Fruit fly (Drosophila melanogaster) whole organism, embryonic: Measurements from ENCODE around the gene Pp2A-29B.

Experiments
- Atf3 ChIP-seq: fragments of 200-800 bp; sonication (Bioruptor generic); optimal IDR thresholded peaks from 3 replicates; lab custom pipeline; 2016; ENCODE audit warnings: missing biosample characterization, missing genetic modification characterization
- Blimp-1 ChIP-seq: fragments of 200-800 bp; sonication (Bioruptor generic); optimal IDR thresholded peaks from 3 replicates; lab custom pipeline; 2018; ENCODE audit warnings: missing biosample characterization, missing genetic modification characterization, mild to moderate bottlenecking, moderate library complexity, missing genetic modification reagents
- CG1024 ChIP-seq: fragments of 200-800 bp; sonication (Bioruptor generic); IDR thresholded peaks from 2 replicates; pipeline ENCODE4 v1.3.6; 2022; ENCODE audit warnings: missing biosample characterization, missing genetic modification characterization
- CG10462 ChIP-seq: fragments of 200-800 bp; sonication (Bioruptor generic); optimal IDR thresholded peaks from 2 replicates; lab custom pipeline; 2016; ENCODE audit warnings: missing biosample characterization, missing genetic modification characterization
- CG10543 ChIP-seq: fragments of 200-800 bp; sonication (Bioruptor generic); optimal IDR thresholded peaks from 3 replicates; lab custom pipeline; 2017; ENCODE audit warnings: missing biosample characterization, mild to moderate bottlenecking, missing genetic modification characterization, moderate library complexity
- CG11085 ChIP-seq: fragments of 200-800 bp; sonication (Bioruptor generic); IDR thresholded peaks from 2 replicates; pipeline ENCODE4 v1.3.6; 2022; ENCODE audit warnings: missing biosample characterization, missing genetic modification characterization
- CG11456 ChIP-seq: fragments of 200-800 bp; sonication (Bioruptor generic); IDR thresholded peaks from 3 replicates; pipeline ENCODE4 v1.3.6; 2022; ENCODE audit warnings: missing biosample characterization, missing genetic modification characterization
- CG13296 ChIP-seq: fragments of 200-800 bp; sonication (Bioruptor generic); optimal IDR thresholded peaks from 3 replicates; lab custom pipeline; 2018; ENCODE audit warnings: missing biosample characterization, mild to moderate bottlenecking, missing genetic modification characterization
- CG14014 ChIP-seq: fragments of 200-800 bp; sonication (Bioruptor generic); IDR thresholded peaks from 2 replicates; pipeline ENCODE4 v1.3.6; 2022; ENCODE audit warnings: missing biosample characterization, missing genetic modification characterization
- CG14441 ChIP-seq: fragments of 200-800 bp; sonication (Bioruptor generic); IDR thresholded peaks from 2 replicates; pipeline ENCODE4 v1.3.6; 2022; ENCODE audit warnings: missing biosample characterization, missing genetic modification characterization
- CG14965 ChIP-seq: fragments of 200-800 bp; sonication (Bioruptor generic); optimal IDR thresholded peaks from 2 replicates; lab custom pipeline; 2016; ENCODE audit warnings: missing biosample characterization, missing genetic modification characterization, borderline replicate concordance
- CG16779 ChIP-seq: fragments of 200-800 bp; sonication (Bioruptor generic); IDR thresholded peaks from 2 replicates; pipeline ENCODE4 v1.3.6; 2022; ENCODE audit warnings: missing biosample characterization, missing genetic modification characterization
- CG31224 ChIP-seq: fragments of 200-800 bp; sonication (Bioruptor generic); IDR thresholded peaks from 2 replicates; pipeline ENCODE4 v1.3.6; 2022; ENCODE audit warnings: missing biosample characterization, missing genetic modification characterization
- CG31365 ChIP-seq: fragments of 200-800 bp; sonication (Bioruptor generic); optimal IDR thresholded peaks from 2 replicates; lab custom pipeline; 2018; ENCODE audit warnings: missing biosample characterization, mild to moderate bottlenecking, missing genetic modification characterization
- CG31441 ChIP-seq: fragments of 200-800 bp; sonication (Bioruptor generic); IDR thresholded peaks from 2 replicates; pipeline ENCODE4 v1.3.6; 2022; ENCODE audit warnings: missing biosample characterization, missing genetic modification characterization
- CG32532 ChIP-seq: fragments of 200-800 bp; sonication (Bioruptor generic); IDR thresholded peaks from 2 replicates; pipeline ENCODE4 v1.3.6; 2022; ENCODE audit warnings: missing biosample characterization, missing genetic modification characterization
- CG4730 ChIP-seq: fragments of 200-800 bp; sonication (Bioruptor generic); IDR thresholded peaks from 2 replicates; pipeline ENCODE4 v1.3.6; 2022; ENCODE audit warnings: missing biosample characterization, missing genetic modification characterization
- CG6175 ChIP-seq: fragments of 200-800 bp; sonication (Bioruptor generic); IDR thresholded peaks from 3 replicates; pipeline ENCODE4 v1.3.6; 2022; ENCODE audit warnings: missing biosample characterization, missing genetic modification characterization
- CG6683 ChIP-seq: fragments of 200-800 bp; sonication (Bioruptor generic); optimal IDR thresholded peaks from 2 replicates; lab custom pipeline; 2017; ENCODE audit warnings: missing biosample characterization, mild to moderate bottlenecking, missing genetic modification characterization, missing genetic modification reagents
- CG8281 ChIP-seq: fragments of 200-800 bp; sonication (Bioruptor generic); optimal IDR thresholded peaks from 2 replicates; lab custom pipeline; 2018; ENCODE audit warnings: missing biosample characterization, mild to moderate bottlenecking, missing genetic modification characterization, moderate library complexity
- CG8944 ChIP-seq: fragments of 200-800 bp; sonication (Bioruptor generic); optimal IDR thresholded peaks from 3 replicates; lab custom pipeline; 2016; ENCODE audit warnings: missing biosample characterization, missing genetic modification characterization
- CkIIα-i1 ChIP-seq: fragments of 200-800 bp; sonication (Bioruptor generic); IDR thresholded peaks from 2 replicates; pipeline ENCODE4 v1.3.6; 2022; ENCODE audit warnings: missing biosample characterization, missing genetic modification characterization
- D19A ChIP-seq: fragments of 200-800 bp; optimal IDR thresholded peaks from 3 replicates; lab custom pipeline; 2019; ENCODE audit warnings: missing biosample characterization, mild to moderate bottlenecking, missing genetic modification characterization, moderate library complexity
- Dip3 ChIP-seq: fragments of 200-800 bp; sonication (Bioruptor generic); optimal IDR thresholded peaks from 3 replicates; lab custom pipeline; 2016; ENCODE audit warnings: missing biosample characterization, missing genetic modification characterization
- Dll ChIP-seq: fragments of 200-800 bp; sonication (Bioruptor generic); IDR thresholded peaks from 4 replicates; pipeline ENCODE4 v1.3.6; 2022; ENCODE audit warnings: missing biosample characterization, missing genetic modification characterization; ENCODE audit not compliant: partially characterized antibody
- Ets65A ChIP-seq: fragments of 200-800 bp; sonication (Bioruptor generic); peaks from one replicate; lab custom pipeline; 2016; ENCODE audit warnings: missing biosample characterization, missing genetic modification characterization
- Fer1 ChIP-seq: fragments of 200-800 bp; sonication (Bioruptor generic); optimal IDR thresholded peaks from 2 replicates; lab custom pipeline; 2017; ENCODE audit warnings: missing biosample characterization, mild to moderate bottlenecking, missing genetic modification characterization
- HmgZ ChIP-seq: fragments of 200-800 bp; sonication (Bioruptor generic); optimal IDR thresholded peaks from 2 replicates; lab custom pipeline; 2018; ENCODE audit warnings: missing biosample characterization, mild to moderate bottlenecking, missing genetic modification characterization
- MBD-R2 ChIP-seq: fragments of 200-800 bp; sonication (Bioruptor generic); IDR thresholded peaks from 2 replicates; pipeline ENCODE4 v1.3.6; 2022; ENCODE audit warnings: missing biosample characterization, missing genetic modification characterization
- Mad ChIP-seq: fragments of 200-800 bp; sonication (Bioruptor generic); optimal IDR thresholded peaks from 2 replicates; lab custom pipeline; 2016; ENCODE audit warnings: missing biosample characterization, missing genetic modification characterization
- Ravus ChIP-seq: fragments of 200-800 bp; sonication (Bioruptor generic); IDR thresholded peaks from 2 replicates; pipeline ENCODE4 v1.3.6; 2022; ENCODE audit warnings: missing biosample characterization, missing genetic modification characterization
- Scr ChIP-seq: fragments of 200-800 bp; sonication (Bioruptor generic); IDR thresholded peaks from 2 replicates; pipeline ENCODE4 v1.3.6; 2022; ENCODE audit warnings: missing biosample characterization, missing genetic modification characterization; ENCODE audit not compliant: partially characterized antibody
- Side ChIP-seq: fragments of 200-800 bp; sonication (Bioruptor generic); optimal IDR thresholded peaks from 2 replicates; lab custom pipeline; 2016; ENCODE audit warnings: missing biosample characterization, missing genetic modification characterization
- Sin3A ChIP-seq: fragments of >200 bp; optimal IDR thresholded peaks from 2 replicates; lab custom pipeline; 2018
- Sry-δ ChIP-seq: fragments of 200-800 bp; sonication (Bioruptor generic); optimal IDR thresholded peaks from 2 replicates; lab custom pipeline; 2016; ENCODE audit warnings: missing biosample characterization, missing genetic modification characterization
- Stat92E ChIP-seq, 3 experiments: fragments of >200 bp in 2 of 3; fragments of 200-800 bp in 1 of 3; sonication (Bioruptor generic) in 1 of 3; optimal IDR thresholded peaks; 2 replicates each; lab custom pipeline; 2017 to 2019; ENCODE audit warnings: missing biosample characterization in 3 of 3, missing genetic modification characterization in 3 of 3, mild to moderate bottlenecking in 1 of 3, moderate library complexity in 1 of 3
- Usf ChIP-seq: fragments of 200-800 bp; sonication (Bioruptor generic); optimal IDR thresholded peaks from 2 replicates; lab custom pipeline; 2017; ENCODE audit warnings: missing genotype, missing biosample characterization, missing genetic modification characterization
- crol ChIP-seq: fragments of 200-800 bp; sonication (Bioruptor generic); IDR thresholded peaks from 2 replicates; pipeline ENCODE4 v1.3.6; 2022; ENCODE audit warnings: missing biosample characterization, missing genetic modification characterization
- cwo ChIP-seq: fragments of 200-800 bp; sonication (Bioruptor generic); optimal IDR thresholded peaks from 3 replicates; lab custom pipeline; 2017; ENCODE audit warnings: missing biosample characterization, missing genetic modification characterization, mild to moderate bottlenecking, moderate library complexity, missing genetic modification reagents
- da ChIP-seq: fragments of 200-800 bp; sonication (Bioruptor generic); optimal IDR thresholded peaks from 2 replicates; lab custom pipeline; 2016; ENCODE audit warnings: missing biosample characterization, missing genetic modification characterization
- eve ChIP-seq, 2 experiments: fragments of >200 bp; optimal IDR thresholded peaks; 2 replicates each; lab custom pipeline; 2017; ENCODE audit warnings: missing biosample characterization in 2 of 2, missing genetic modification characterization in 2 of 2
- eyg ChIP-seq: fragments of 200-800 bp; sonication (Bioruptor generic); optimal IDR thresholded peaks from 3 replicates; lab custom pipeline; 2016; ENCODE audit warnings: missing biosample characterization, missing genetic modification characterization
- fd64A ChIP-seq: fragments of 200-800 bp; sonication (Bioruptor generic); optimal IDR thresholded peaks from 3 replicates; lab custom pipeline; 2018; ENCODE audit warnings: missing biosample characterization, mild to moderate bottlenecking, missing genetic modification characterization
- fru ChIP-seq: fragments of >200 bp; optimal IDR thresholded peaks from 2 replicates; lab custom pipeline; 2017
- gem ChIP-seq: fragments of 200-800 bp; sonication (Bioruptor generic); optimal IDR thresholded peaks from 2 replicates; lab custom pipeline; 2019; ENCODE audit warnings: missing biosample characterization, mild to moderate bottlenecking, missing genetic modification characterization, moderate library complexity
- pho ChIP-seq: fragments of 200-800 bp; sonication (Bioruptor generic); optimal IDR thresholded peaks from 2 replicates; lab custom pipeline; 2016; ENCODE audit warnings: missing biosample characterization, missing genetic modification characterization
- slou ChIP-seq: fragments of 200-800 bp; sonication (Bioruptor generic); optimal IDR thresholded peaks from 3 replicates; lab custom pipeline; 2016; ENCODE audit warnings: missing biosample characterization, missing genetic modification characterization
- ssp ChIP-seq: fragments of 200-800 bp; sonication (Bioruptor generic); IDR thresholded peaks from 2 replicates; pipeline ENCODE4 v1.3.6; 2022; ENCODE audit warnings: missing biosample characterization, missing genetic modification characterization
- ttk ChIP-seq: fragments of 200-800 bp; sonication (Bioruptor generic); IDR thresholded peaks from 2 replicates; pipeline ENCODE4 v2.1.2; 2022; ENCODE audit warnings: missing biosample characterization, missing genetic modification characterization
- twi ChIP-seq: fragments of 200-800 bp; optimal IDR thresholded peaks from 2 replicates; lab custom pipeline; 2019; ENCODE audit warnings: missing biosample characterization, mild to moderate bottlenecking, missing genetic modification characterization, moderate library complexity
- vnd ChIP-seq: fragments of 200-800 bp; sonication (Bioruptor generic); IDR thresholded peaks from 3 replicates; pipeline ENCODE4 v1.3.6; 2022; ENCODE audit warnings: missing biosample characterization, missing genetic modification characterization; ENCODE audit not compliant: partially characterized antibody
- wor ChIP-seq: fragments of 200-800 bp; sonication (Bioruptor generic); IDR thresholded peaks from 2 replicates; pipeline ENCODE4 v1.3.6; 2022; ENCODE audit warnings: missing biosample characterization, missing genetic modification characterization
- z ChIP-seq: fragments of 200-800 bp; sonication (Bioruptor generic); IDR thresholded peaks from 3 replicates; pipeline ENCODE4 v1.3.6; 2022; ENCODE audit warnings: missing biosample characterization, missing genetic modification characterization

Gene Pp2A-29B

DNA sequence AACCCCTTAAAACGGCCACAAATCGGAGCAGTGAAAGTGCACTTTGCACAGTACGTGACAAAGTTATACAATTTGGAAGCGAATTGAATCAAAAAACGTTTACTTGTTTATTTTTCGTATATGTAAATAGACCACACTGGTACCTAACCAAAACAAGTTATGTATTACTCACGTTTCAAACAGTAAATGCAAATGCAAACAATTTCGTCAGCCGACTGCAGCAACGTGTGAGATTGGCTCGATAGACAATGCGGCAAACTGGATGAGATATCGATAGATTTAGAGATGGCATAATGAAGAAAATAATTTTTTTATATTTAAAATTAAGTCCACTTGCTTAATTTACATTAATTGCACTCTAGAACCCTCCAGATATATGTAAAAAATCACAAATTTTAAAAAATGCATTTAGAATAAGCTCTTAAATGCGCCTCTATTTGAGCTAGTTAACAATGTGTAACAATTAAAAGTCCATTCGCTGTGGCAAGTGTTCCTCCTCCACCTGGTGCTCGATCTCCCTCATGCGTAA, 15.7 kb downstream of the Pp2A-29B start, which contains the start of gene AlaRS (continued):
- TF ChIP-seq Sry-δ (peak; percentile 71), fru (no peak), MBD-R2 (GFP tag; lab: Robert Waterston, UW) (peak; percentile 72), CG4730 (no peak), CG14965 (GFP tag; lab: Kevin White, UChicago) (no peak), z (GFP tag; lab: Robert Waterston, UW) (no peak), ssp (GFP tag; lab: Robert Waterston, UW) (no peak), CG11085 (GFP tag; lab: Robert Waterston, UW) (no peak), CG8281 (tag; lab: Kevin White, UChicago) (no peak), Mad (no peak), Ets65A (no peak), Scr (GFP tag; lab: Robert Waterston, UW) (peak; percentile 75), wor (no peak), Fer1 (GFP tag; lab: Kevin White, UChicago) (peak; percentile 57), CG6175 (no peak), CG32532 (GFP tag; lab: Robert Waterston, UW) (no peak; the same call in 1 of the 2 replicates), eyg (no peak), CG1024 (GFP tag; lab: Robert Waterston, UW) (no peak), slou (GFP tag; lab: Kevin White, UChicago) (no peak), da (GFP tag; lab: Kevin White, UChicago) (no peak), CG6683 (GFP tag; lab: Kevin White, UChicago) (peak; percentile 17), Side (GFP tag; lab: Kevin White, UChicago) (no peak), CG14014 (GFP tag; lab: Robert Waterston, UW) (no peak), CG10462 (GFP tag; lab: Kevin White, UChicago) (no peak), Dll (peak; percentile 79), CG31224 (no peak), Ravus (no peak), CG10543 (GFP tag; lab: Kevin White, UChicago) (no peak), D19A (tag; lab: Kevin White, UChicago) (peak; percentile 19), pho (GFP tag; lab: Kevin White, UChicago) (no peak), ttk (GFP tag; lab: Robert Waterston, UW) (no peak), fd64A (GFP tag; lab: Kevin White, UChicago) (no peak), twi (tag; lab: Kevin White, UChicago) (no peak), eve (GFP tag; optimal IDR thresholded peaks at IDR 0.05; lab: Kevin White, UChicago) (no peak), Usf (no peak), cwo (GFP tag; lab: Kevin White, UChicago) (peak; percentile 44), CG11456 (GFP tag; lab: Robert Waterston, UW) (no peak), CG31441 (GFP tag; lab: Robert Waterston, UW) (peak; percentile 49; the same call in 1 of the 2 replicates), CkIIα-i1 (GFP tag; lab: Robert Waterston, UW) (no peak), HmgZ (tag; lab: Kevin White, UChicago) (peak; percentile 29), Stat92E (GFP tag; optimal IDR thresholded peaks at IDR 0.05; lab: Kevin White, UChicago) (no peak), CG16779 (GFP tag; lab: Robert Waterston, UW) (no peak), Dip3 (GFP tag; lab: Kevin White, UChicago) (no peak), Atf3 (no peak), CG14441 (no peak), CG31365 (tag; lab: Kevin White, UChicago) (no peak), CG8944 (GFP tag; lab: Kevin White, UChicago) (no peak), vnd (GFP tag; lab: Robert Waterston, UW) (peak; percentile 47; the same call in 2 of the 3 replicates), Sin3A (lab: Kevin White, UChicago) (peak; percentile 3), gem (tag; lab: Kevin White, UChicago) (peak; percentile 70), Blimp-1 (GFP tag; lab: Kevin White, UChicago) (peak; percentile 54), crol (GFP tag; lab: Robert Waterston, UW) (no peak), CG13296 (GFP tag; lab: Kevin White, UChicago) (peak; percentile 50)
